Worm (Caenorhabditis elegans) whole organism, L3 larva: ENCODE data around the gene F20D12.7.

Experiments
- R02D3.7 ChIP-seq: fragments of 150-350 bp; optimal IDR thresholded peaks from 2 replicates; lab custom pipeline; 2014; ENCODE audit warnings: missing biosample characterization, missing genetic modification characterization
- ama-1 ChIP-seq: fragments of 150-350 bp; optimal IDR thresholded peaks from 2 replicates; lab custom pipeline; 2018
- ceh-28 ChIP-seq: fragments of 150-350 bp; optimal IDR thresholded peaks from 2 replicates; lab custom pipeline; 2014; ENCODE audit warnings: missing biosample characterization, missing genetic modification reagents, missing genetic modification characterization
- eor-1 ChIP-seq, 2 experiments: fragments of 150-350 bp; optimal IDR thresholded peaks; 2 replicates each; lab custom pipeline; 2014 to 2018; ENCODE audit warnings: missing biosample characterization in 2 of 2, missing genetic modification characterization in 2 of 2
- lsy-12 ChIP-seq: sonication (generic microtip); optimal IDR thresholded peaks from 2 replicates; lab custom pipeline; 2016; ENCODE audit warnings: mild to moderate bottlenecking, missing genetic modification characterization, missing compliant biosample characterization
- mdl-1 ChIP-seq: fragments of 150-350 bp; optimal IDR thresholded peaks from 2 replicates; lab custom pipeline; 2014; ENCODE audit warnings: missing biosample characterization, missing genetic modification characterization
- nhr-76 ChIP-seq: fragments of 150-350 bp; sonication (generic microtip); optimal IDR thresholded peaks from 5 replicates; lab custom pipeline; 2014; ENCODE audit warnings: missing biosample characterization, missing genetic modification characterization
- pqm-1 ChIP-seq: fragments of 150-350 bp; optimal IDR thresholded peaks from 2 replicates; lab custom pipeline; 2017; ENCODE audit warnings: missing biosample characterization, missing genetic modification characterization, inconsistent platforms
- tbx-2 ChIP-seq: sonication (generic microtip); optimal IDR thresholded peaks from 2 replicates; lab custom pipeline; 2016; ENCODE audit warnings: mild to moderate bottlenecking, missing genetic modification characterization, missing compliant biosample characterization
- unc-62 ChIP-seq: fragments of 150-350 bp; sonication (generic microtip); optimal IDR thresholded peaks from 4 replicates; lab custom pipeline; 2014; ENCODE audit warnings: missing biosample characterization, missing genetic modification reagents, missing genetic modification characterization

ce11 chrIV:7940919-7941318, 2.2 kb upstream of the F20D12.7 start, which contains the start of gene exc-9:
- TF ChIP-seq tbx-2 (tag; lab: Kevin White, UChicago) (no peak), ama-1 (lab: Kevin White, UChicago) (no peak), lsy-12 (tag; lab: Kevin White, UChicago) (no peak), mdl-1 (tag; lab: Kevin White, UChicago) (no peak), eor-1 (tag; optimal IDR thresholded peaks at IDR 0.05; lab: Kevin White, UChicago) (no peak), R02D3.7 (tag; lab: Kevin White, UChicago) (no peak), pqm-1 (tag; lab: Kevin White, UChicago) (no peak), ceh-28 (tag; lab: Kevin White, UChicago) (no peak), unc-62 (GFP tag; lab: Kevin White, UChicago) (no peak), nhr-76 (tag; lab: Kevin White, UChicago) (no peak)
